Worm (Caenorhabditis elegans): ENCODE results near the gene T21B10.3.

- TF ChIP-seq gmeb-2 (tag; optimal IDR thresholded peaks at IDR 0.05): no peak
- no peak for TF ChIP-seq lin-11 (tag; optimal IDR thresholded peaks at IDR 0.05)
- TF ChIP-seq tbx-2 (tag; optimal IDR thresholded peaks at IDR 0.05): no peak
- no peak for TF ChIP-seq ama-1 (optimal IDR thresholded peaks at IDR 0.05)
Measured at ce11 chrII:8890530-8890929, 43.7 kb upstream of the T21B10.3 start.

All from whole organism, late embryonic.